Worm (Caenorhabditis elegans): Measurements from ENCODE around the gene ZK688.12.

ZK688.12 gene

DNA sequence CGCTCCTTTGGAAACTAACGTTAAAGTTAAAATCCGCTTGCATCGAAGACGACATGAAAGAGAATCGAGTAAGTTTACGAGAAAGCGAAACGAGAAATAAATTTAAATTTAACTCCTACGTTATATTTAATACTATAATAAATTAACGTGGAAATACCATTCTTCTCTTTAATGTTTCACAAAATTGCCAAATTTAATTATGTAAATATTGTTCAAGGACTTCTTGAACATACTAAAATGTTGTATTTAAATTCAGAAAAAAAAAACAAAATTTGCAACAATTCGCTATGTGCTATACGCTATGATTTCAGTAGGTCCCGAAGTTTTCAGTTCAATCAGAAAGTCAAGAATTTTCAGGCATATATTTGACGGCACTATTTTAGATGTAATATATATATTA lies 16.5 kb downstream of the ZK688.12 start, which contains the start of gene ZK688.10:
TSS of gene ZK688.10 (minus strand) at position 101 of the 400 bp plus-strand sequence.
- no peak for TF ChIP-seq him-1 (tag; optimal IDR thresholded peaks at IDR 0.05)
- TF ChIP-seq W03F9.2 (tag; optimal IDR thresholded peaks at IDR 0.05), result no peak
- no peak for TF ChIP-seq dao-5 (tag; optimal IDR thresholded peaks at IDR 0.05)

ce11 chrIII:7894724-7895123 lies 18.7 kb downstream of the ZK688.12 start, which contains the start of gene ZK688.4:
ZK688.4 (plus strand) TSS chrIII:7895024.
- TF ChIP-seq W03F9.2 (tag; optimal IDR thresholded peaks at IDR 0.05) (no peak), him-1 (tag; optimal IDR thresholded peaks at IDR 0.05) (no peak), dao-5 (tag; optimal IDR thresholded peaks at IDR 0.05) (no peak)

DNA sequence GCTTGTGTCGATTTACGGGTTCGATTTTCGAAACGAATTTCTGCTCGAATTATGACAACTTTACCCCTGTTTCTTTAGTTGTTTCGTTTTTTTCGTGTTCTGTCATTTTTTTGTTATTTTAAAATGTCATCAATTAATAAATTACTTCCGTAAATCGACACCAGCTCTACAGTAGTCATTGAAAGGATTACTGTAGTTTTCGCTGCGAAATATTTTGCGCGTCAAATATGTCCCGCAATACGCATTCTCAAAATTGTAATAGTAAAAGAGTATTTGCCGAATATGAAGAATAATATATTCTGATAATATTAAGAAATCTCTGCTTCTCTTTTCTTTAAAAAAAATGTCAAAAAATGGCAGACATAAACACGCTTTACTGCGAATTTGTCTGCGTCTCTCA lies 20.2 kb downstream of the ZK688.12 start:
- TF ChIP-seq him-1 (tag; optimal IDR thresholded peaks at IDR 0.05) (no peak), W03F9.2 (tag; optimal IDR thresholded peaks at IDR 0.05) (no peak), dao-5 (tag; optimal IDR thresholded peaks at IDR 0.05) (no peak)

DNA sequence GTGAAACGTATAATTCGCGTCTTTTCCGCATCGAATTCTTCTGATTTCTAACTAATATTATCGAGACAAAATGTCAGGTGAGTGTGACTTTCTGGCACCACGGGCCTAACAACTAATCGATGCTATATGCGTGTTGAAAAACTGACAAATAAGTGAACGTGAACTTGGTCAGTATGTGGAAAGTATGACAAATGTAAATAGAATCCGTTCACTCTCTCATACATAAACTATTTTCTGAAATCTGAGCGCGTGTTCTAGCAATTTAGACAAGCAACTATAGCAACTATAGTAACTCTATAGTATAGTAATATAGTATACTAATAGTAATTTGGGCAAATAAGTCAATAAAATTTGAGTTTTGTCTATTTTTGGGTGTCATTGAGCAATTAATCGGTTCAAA lies 21.1 kb downstream of the ZK688.12 start:
- TF ChIP-seq dao-5 (tag; optimal IDR thresholded peaks at IDR 0.05), result no peak
- no peak for TF ChIP-seq him-1 (tag; optimal IDR thresholded peaks at IDR 0.05)
- TF ChIP-seq W03F9.2 (tag; optimal IDR thresholded peaks at IDR 0.05), result no peak

DNA sequence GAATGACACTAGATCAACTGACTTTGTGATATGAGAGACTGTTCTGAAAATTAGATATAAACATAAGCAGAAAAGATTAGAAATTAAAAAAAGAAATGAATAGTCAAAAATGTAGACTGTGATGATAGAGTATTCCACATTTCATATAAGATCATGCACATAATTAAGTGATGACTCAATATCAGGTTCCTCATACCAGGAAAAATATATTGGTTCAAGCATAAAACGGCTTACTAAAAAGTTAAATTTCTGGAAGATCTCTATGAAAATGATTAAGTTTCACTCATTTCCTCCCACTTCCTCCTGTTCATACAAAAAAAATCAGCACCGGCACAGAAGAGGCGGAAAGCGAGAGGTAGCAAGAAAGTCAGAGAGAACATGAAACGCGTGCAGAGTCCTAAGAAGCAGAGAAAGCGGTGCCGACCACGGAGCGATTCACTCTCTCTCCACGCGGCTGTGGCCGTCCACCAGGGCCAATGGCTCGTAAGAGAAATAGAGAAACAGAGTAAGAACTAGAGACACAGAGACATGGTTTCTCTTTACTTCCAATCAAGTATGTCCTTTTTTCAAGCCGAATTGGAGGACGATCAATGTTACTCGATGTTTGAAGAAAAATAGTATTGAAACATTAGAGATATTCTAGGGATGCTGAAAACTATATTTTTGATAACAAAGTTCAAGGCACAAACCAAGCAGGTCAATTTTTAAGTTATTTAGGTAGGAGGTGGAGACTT lies 21.6 kb downstream of the ZK688.12 start, which contains the start of the genes ZK688.5 and fahd-1:
TSS of gene ZK688.5 (minus strand) at position 51 of the 734 bp plus-strand sequence.
TSS of gene fahd-1 (plus strand) at position 684 of the 734 bp plus-strand sequence.
- TF ChIP-seq him-1 (tag; optimal IDR thresholded peaks at IDR 0.05) (no peak), W03F9.2 (tag; optimal IDR thresholded peaks at IDR 0.05) (peak; percentile 60)

DNA sequence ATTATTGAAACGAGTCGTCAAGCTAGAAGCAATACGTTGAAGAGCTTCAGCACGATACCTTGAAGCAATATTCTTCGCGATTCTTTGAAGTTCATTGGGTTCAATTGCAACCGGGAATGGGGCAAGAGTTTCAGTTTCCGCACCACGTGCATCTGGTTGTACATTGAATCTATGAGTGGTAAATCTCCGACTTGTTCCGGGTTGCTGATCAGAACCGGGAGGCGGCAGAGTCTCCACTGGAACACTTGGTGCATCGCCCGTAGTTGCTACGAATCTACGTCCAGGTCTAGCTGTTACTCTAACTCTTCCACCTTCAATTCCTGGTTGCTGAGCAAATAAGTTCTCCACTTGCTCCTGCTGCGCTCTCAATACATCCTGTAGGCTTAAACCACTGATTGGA lies 24.4 kb downstream of the ZK688.12 start:
- TF ChIP-seq him-1 (tag; optimal IDR thresholded peaks at IDR 0.05) (no peak), dao-5 (tag; optimal IDR thresholded peaks at IDR 0.05) (no peak), W03F9.2 (tag; optimal IDR thresholded peaks at IDR 0.05) (no peak)

DNA sequence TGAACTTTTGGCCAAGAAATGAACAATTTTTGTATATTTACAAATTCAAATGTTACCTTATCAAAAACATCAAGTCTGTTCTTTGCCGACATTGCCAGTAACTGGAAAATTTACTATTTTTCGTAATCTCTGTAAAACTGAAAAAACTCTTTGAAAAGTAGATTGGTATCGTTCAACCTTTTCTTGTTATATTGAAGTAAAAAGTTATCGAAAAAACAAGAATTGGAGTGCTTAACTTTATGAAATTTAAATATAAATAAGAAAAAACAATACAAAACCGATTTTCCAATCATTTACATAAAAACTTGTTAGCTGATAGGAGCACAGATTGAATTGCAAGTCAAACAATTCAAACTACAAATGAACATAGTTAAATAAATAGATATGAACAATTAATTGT lies 28.5 kb downstream of the ZK688.12 start, which contains the start of gene ZK688.11:
TSS of gene ZK688.11 (minus strand) at position 101 of the 400 bp plus-strand sequence.
- TF ChIP-seq him-1 (tag; optimal IDR thresholded peaks at IDR 0.05), result no peak
- no peak for TF ChIP-seq dao-5 (tag; optimal IDR thresholded peaks at IDR 0.05)
- TF ChIP-seq W03F9.2 (tag; optimal IDR thresholded peaks at IDR 0.05), result no peak

ce11 chrIII:7882900-7883299 lies 30.5 kb downstream of the ZK688.12 start, which contains the start of gene ZK688.9:
ZK688.9 (minus strand) TSS chrIII:7883000.
- TF ChIP-seq him-1 (tag; optimal IDR thresholded peaks at IDR 0.05) (no peak), W03F9.2 (tag; optimal IDR thresholded peaks at IDR 0.05) (no peak), dao-5 (tag; optimal IDR thresholded peaks at IDR 0.05) (no peak)

DNA sequence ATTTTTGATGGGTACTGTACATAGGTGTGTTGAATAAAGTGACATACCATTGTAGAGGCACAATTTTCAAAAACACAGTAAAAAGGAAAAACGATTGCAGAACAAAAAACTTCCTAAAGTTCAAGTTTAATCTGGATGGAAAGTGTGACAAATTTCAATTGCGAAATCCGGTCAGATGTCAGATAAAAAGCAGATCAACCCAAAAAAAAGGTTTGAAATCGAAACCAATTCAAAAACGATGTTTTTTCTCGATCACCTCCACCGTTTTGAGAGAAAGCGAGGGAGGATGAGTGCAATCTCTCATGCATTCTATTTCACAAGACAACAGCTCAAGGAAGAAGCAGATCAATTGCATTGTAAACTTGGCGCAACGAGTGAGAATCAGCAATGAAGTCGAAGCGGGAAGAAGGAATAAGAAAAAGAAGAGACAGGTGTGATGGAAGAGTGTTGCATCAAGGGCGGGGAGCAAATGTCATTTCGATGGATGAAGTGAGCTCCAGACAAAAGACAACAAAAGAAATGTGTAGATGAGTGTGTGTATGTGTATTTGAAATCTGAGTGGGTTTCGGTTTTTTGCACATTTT lies 33.2 kb downstream of the ZK688.12 start:
- TF ChIP-seq dao-5 (tag; optimal IDR thresholded peaks at IDR 0.05), result no peak
- TF ChIP-seq W03F9.2 (tag; optimal IDR thresholded peaks at IDR 0.05), result no peak
- no peak for TF ChIP-seq him-1 (tag; optimal IDR thresholded peaks at IDR 0.05)

DNA sequence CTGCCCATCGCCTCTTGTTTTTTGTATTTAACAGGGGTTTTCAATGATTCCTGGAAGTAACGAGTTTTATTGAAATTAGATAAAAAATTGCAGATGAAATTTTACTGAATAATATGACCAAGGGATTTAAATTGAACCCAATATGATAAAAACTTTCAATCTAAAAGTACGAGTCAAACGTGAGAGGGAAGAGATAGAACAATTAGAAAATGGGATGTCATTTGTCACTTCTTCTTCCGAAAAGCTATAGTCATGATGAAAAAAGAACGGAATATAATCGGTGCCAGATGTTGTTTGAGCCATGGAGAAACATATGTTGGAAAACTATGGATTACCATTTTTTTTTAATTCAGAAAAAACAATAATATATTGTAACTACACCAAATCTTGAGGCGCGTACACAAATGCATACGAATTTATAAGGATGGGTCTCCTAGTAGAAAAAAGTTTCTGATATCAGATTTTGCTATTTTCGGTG lies 34.5 kb downstream of the ZK688.12 start, which contains the start of gene sup-18:
TSS of gene sup-18 (minus strand) at position 51 of the 478 bp plus-strand sequence.
- no peak for TF ChIP-seq dao-5 (tag; optimal IDR thresholded peaks at IDR 0.05)
- no peak for TF ChIP-seq W03F9.2 (tag; optimal IDR thresholded peaks at IDR 0.05)
- no peak for TF ChIP-seq him-1 (tag; optimal IDR thresholded peaks at IDR 0.05)

ce11 chrIII:7877090-7877489 lies 36.3 kb downstream of the ZK688.12 start:
- TF ChIP-seq him-1 (tag; optimal IDR thresholded peaks at IDR 0.05) (no peak), dao-5 (tag; optimal IDR thresholded peaks at IDR 0.05) (no peak), W03F9.2 (tag; optimal IDR thresholded peaks at IDR 0.05) (no peak)

DNA sequence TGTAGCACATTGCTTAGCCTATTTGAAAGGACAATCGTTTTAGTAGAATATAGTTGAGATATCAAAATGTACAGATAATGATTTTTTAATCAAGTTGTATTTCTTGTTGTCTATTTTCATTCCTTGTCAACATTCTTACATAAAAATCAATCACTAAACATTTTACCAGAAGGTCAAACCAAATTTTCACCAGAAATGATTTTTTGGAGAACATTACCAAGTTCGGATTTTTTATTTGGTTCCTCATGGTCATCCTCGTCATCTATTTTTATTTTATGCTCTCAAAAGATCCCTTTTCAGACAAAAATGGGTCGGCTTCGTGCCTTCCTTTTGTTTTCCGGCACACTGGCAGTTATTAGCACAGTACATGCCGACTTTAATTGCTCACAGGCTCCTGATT lies 39.9 kb downstream of the ZK688.12 start, which contains the start of gene tyr-1:
TSS of gene tyr-1 (plus strand) at position 301 of the 400 bp plus-strand sequence.
- TF ChIP-seq dao-5 (tag; optimal IDR thresholded peaks at IDR 0.05), result no peak
- TF ChIP-seq him-1 (tag; optimal IDR thresholded peaks at IDR 0.05), result no peak
- TF ChIP-seq W03F9.2 (tag; optimal IDR thresholded peaks at IDR 0.05), result no peak

- no peak for TF ChIP-seq dao-5 (tag; optimal IDR thresholded peaks at IDR 0.05)
- TF ChIP-seq him-1 (tag; optimal IDR thresholded peaks at IDR 0.05), result no peak
- no peak for TF ChIP-seq W03F9.2 (tag; optimal IDR thresholded peaks at IDR 0.05)
Measured at ce11 chrIII:7872776-7873175, 40.6 kb downstream of the ZK688.12 start.

DNA sequence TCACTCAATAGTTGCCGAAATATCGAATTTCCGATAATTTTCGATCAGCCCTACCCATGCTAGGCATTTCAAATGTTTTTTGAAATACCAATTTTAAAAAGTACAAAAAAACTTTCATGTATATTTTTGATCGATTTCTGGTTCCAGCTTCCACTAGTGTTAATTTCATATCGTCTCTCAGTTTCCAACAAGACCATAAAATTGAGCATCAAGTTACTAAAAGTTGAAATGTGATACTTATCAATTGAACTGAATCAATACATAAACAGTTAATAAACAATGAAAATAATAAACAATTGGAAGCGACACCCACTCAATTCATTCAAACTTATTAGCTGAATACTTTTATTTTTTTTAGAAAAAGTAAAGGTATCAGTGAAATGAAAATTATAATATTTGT lies 47.2 kb downstream of the ZK688.12 start, which contains the start of gene cup-4:
TSS of gene cup-4 (plus strand) at position 301 of the 400 bp plus-strand sequence.
- TF ChIP-seq him-1 (tag; optimal IDR thresholded peaks at IDR 0.05) (no peak), dao-5 (tag; optimal IDR thresholded peaks at IDR 0.05) (no peak), W03F9.2 (tag; optimal IDR thresholded peaks at IDR 0.05) (no peak)

Data from whole organism, L4/young adult.